Worm (Caenorhabditis elegans) whole organism, mixed stage, embryonic: ENCODE data around the gene ZK180.8.

Experiments used
- cnd-1 ChIP-seq: fragments of 200-800 bp; sonication (Bioruptor generic); optimal IDR thresholded peaks from 2 replicates; lab custom pipeline; 2018; ENCODE audit warnings: mild to moderate bottlenecking, missing genetic modification characterization, missing compliant biosample characterization
- flh-1 ChIP-seq: fragments of 200-800 bp; sonication (Bioruptor generic); optimal IDR thresholded peaks from 2 replicates; lab custom pipeline; 2018; ENCODE audit warnings: mild to moderate bottlenecking, missing genetic modification characterization, moderate library complexity, missing compliant biosample characterization
- lsy-2 ChIP-seq: fragments of 150-350 bp; optimal IDR thresholded peaks from 2 replicates; lab custom pipeline; 2014; ENCODE audit warnings: missing biosample characterization, missing genetic modification characterization
- nhr-237 ChIP-seq: fragments of 150-350 bp; optimal IDR thresholded peaks from 2 replicates; lab custom pipeline; 2014; ENCODE audit warnings: missing biosample characterization, missing genetic modification characterization
- nhr-28 ChIP-seq: fragments of 150-350 bp; optimal IDR thresholded peaks from 2 replicates; lab custom pipeline; 2014; ENCODE audit warnings: missing biosample characterization, missing genetic modification characterization
- unc-39 ChIP-seq: fragments of 150-350 bp; optimal IDR thresholded peaks from 2 replicates; lab custom pipeline; 2014; ENCODE audit warnings: missing biosample characterization, missing genetic modification characterization

DNA sequence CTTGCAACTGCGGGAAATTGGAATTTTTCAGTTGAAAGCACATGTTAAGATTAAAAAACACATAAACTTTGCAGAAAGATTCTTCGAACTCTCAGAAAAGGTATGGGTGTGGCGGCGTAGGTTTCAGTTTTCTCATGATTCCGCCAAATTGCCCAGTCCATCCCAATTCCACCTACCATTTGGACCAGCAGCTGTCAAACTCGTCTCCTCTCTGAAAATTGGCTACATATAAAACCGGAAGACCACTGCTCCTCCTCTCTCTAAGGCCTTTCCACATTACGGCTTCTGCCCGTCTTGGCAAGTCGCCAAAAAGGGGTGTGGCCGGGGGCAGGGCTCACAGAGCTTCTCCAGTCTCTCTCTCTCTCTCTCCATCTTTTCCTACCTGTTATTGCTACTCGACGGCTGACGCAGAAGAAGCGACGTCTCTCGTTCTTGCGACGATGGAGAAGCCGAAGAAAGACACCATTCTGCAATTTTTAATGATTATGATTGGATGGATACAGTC, 21.3 kb downstream of the ZK180.8 start, which contains the start of gene ZK180.7:
- TF ChIP-seq nhr-28 (tag; lab: Kevin White, UChicago) (no peak), unc-39 (tag; lab: Kevin White, UChicago) (no peak), cnd-1 (no peak), nhr-237 (no peak), lsy-2 (tag; lab: Kevin White, UChicago) (no peak), flh-1 (GFP tag; lab: Kevin White, UChicago) (no peak)
